Worm (Caenorhabditis elegans) whole organism, young adult: Measurements from ENCODE around the gene srj-24.
A peak's percentile ranks its signal among the peaks of the same experiment; 100 is the strongest.

ENCODE experiments used
- B0019.2 ChIP-seq: fragments of 200-800 bp; sonication (Bioruptor generic); conservative IDR thresholded peaks from 2 replicates; pipeline ENCODE4 v1.3.6; 2022; ENCODE audit warnings: missing genetic modification reagents, missing genetic modification characterization, missing compliant biosample characterization
- B0261.1 ChIP-seq: sonication (generic microtip); optimal IDR thresholded peaks from 2 replicates; lab custom pipeline; 2016; ENCODE audit warnings: mild to moderate bottlenecking, missing genetic modification characterization, moderate library complexity, missing compliant biosample characterization
- D2030.7 ChIP-seq: fragments of 200-800 bp; sonication (Bioruptor generic); IDR thresholded peaks from 2 replicates; pipeline ENCODE4 v1.3.6; 2022; ENCODE audit warnings: missing genetic modification reagents, missing genetic modification characterization, missing compliant biosample characterization
- F10E7.11 ChIP-seq: sonication (generic microtip); optimal IDR thresholded peaks from 2 replicates; lab custom pipeline; 2017; ENCODE audit warnings: mild to moderate bottlenecking, missing genetic modification characterization, moderate library complexity, missing compliant biosample characterization
- F49E8.2 ChIP-seq: sonication (generic microtip); optimal IDR thresholded peaks from 3 replicates; lab custom pipeline; 2017; ENCODE audit warnings: missing genetic modification characterization, mild to moderate bottlenecking, missing compliant biosample characterization, antibody characterized with exemption, moderate library complexity; ENCODE audit not compliant: insufficient read depth
- F52B5.7 ChIP-seq: sonication (generic microtip); optimal IDR thresholded peaks from 2 replicates; lab custom pipeline; 2016; ENCODE audit warnings: mild to moderate bottlenecking, missing genetic modification characterization, missing compliant biosample characterization
- F57A8.1 ChIP-seq: fragments of 200-800 bp; sonication (Bioruptor generic); optimal IDR thresholded peaks from 2 replicates; lab custom pipeline; 2018; ENCODE audit warnings: mild to moderate bottlenecking, missing genetic modification characterization, moderate library complexity, missing compliant biosample characterization
- F57C9.4 ChIP-seq: sonication (generic microtip); optimal IDR thresholded peaks from 2 replicates; lab custom pipeline; 2017; ENCODE audit warnings: mild to moderate bottlenecking, missing genetic modification characterization, missing compliant biosample characterization
- Y53G8AR.9 ChIP-seq: fragments of 200-800 bp; sonication (Bioruptor generic); conservative IDR thresholded peaks from 2 replicates; pipeline ENCODE4 v1.3.6; 2022; ENCODE audit warnings: missing genetic modification reagents, missing genetic modification characterization, missing compliant biosample characterization
- Y56A3A.18 ChIP-seq: fragments of 200-800 bp; sonication (Bioruptor generic); IDR thresholded peaks from 2 replicates; pipeline ENCODE4 v1.3.6; 2022; ENCODE audit warnings: missing genetic modification reagents, missing genetic modification characterization, missing compliant biosample characterization
- ZK185.1 ChIP-seq: sonication (generic microtip); optimal IDR thresholded peaks from 2 replicates; lab custom pipeline; 2016; ENCODE audit warnings: mild to moderate bottlenecking, missing genetic modification characterization, missing compliant biosample characterization; ENCODE audit not compliant: poor library complexity, severe bottlenecking
- akir-1 ChIP-seq: fragments of 200-800 bp; sonication (Bioruptor generic); optimal IDR thresholded peaks from 2 replicates; lab custom pipeline; 2018; ENCODE audit warnings: mild to moderate bottlenecking, missing genetic modification characterization, moderate library complexity, missing compliant biosample characterization
- ama-1 ChIP-seq, 3 experiments: fragments of 150-350 bp in 1 of 3; sonication (generic microtip) in 2 of 3; optimal IDR thresholded peaks; 2 replicates each; lab custom pipeline; 2014 to 2018; ENCODE audit warnings: missing biosample characterization in 2 of 3, missing genetic modification characterization in 2 of 3, missing genetic modification reagents in 2 of 3
- aptf-3 ChIP-seq: fragments of 200-800 bp; sonication (Bioruptor generic); IDR thresholded peaks from 2 replicates; pipeline ENCODE4 v1.3.6; 2022; ENCODE audit warnings: missing genetic modification characterization, missing compliant biosample characterization
- athp-1 ChIP-seq: sonication (generic microtip); optimal IDR thresholded peaks from 2 replicates; lab custom pipeline; 2017; ENCODE audit warnings: mild to moderate bottlenecking, missing genetic modification characterization, missing compliant biosample characterization
- attf-3 ChIP-seq: fragments of 200-800 bp; sonication (Bioruptor generic); conservative IDR thresholded peaks from 2 replicates; pipeline ENCODE4 v1.3.6; 2022; ENCODE audit warnings: missing genetic modification reagents, missing genetic modification characterization, missing compliant biosample characterization
- attf-6 ChIP-seq: fragments of 200-800 bp; sonication (Bioruptor generic); IDR thresholded peaks from 2 replicates; pipeline ENCODE4 v1.3.6; 2022; ENCODE audit warnings: missing genetic modification reagents, missing genetic modification characterization, missing compliant biosample characterization
- bed-1 ChIP-seq: fragments of 200-800 bp; sonication (Bioruptor generic); IDR thresholded peaks from 2 replicates; pipeline ENCODE4 v1.3.6; 2022; ENCODE audit warnings: missing genetic modification reagents, missing genetic modification characterization, missing compliant biosample characterization
- cebp-1 ChIP-seq, 2 experiments: fragments of 200-800 bp in 1 of 2; sonication (Bioruptor generic) in 1 of 2; sonication (generic microtip) in 1 of 2; IDR thresholded peaks in 1 of 2; optimal IDR thresholded peaks in 1 of 2; 2 replicates each; pipeline versions ENCODE4 v1.3.6 to Lab custom; 2017 to 2022; ENCODE audit warnings: missing compliant biosample characterization in 2 of 2, missing genetic modification characterization in 2 of 2, mild to moderate bottlenecking in 1 of 2, missing genetic modification reagents in 1 of 2, moderate library complexity in 1 of 2
- ceh-100 ChIP-seq: fragments of 200-800 bp; sonication (Bioruptor generic); IDR thresholded peaks from 2 replicates; pipeline ENCODE4 v1.3.6; 2022; ENCODE audit warnings: missing genetic modification reagents, missing genetic modification characterization, missing compliant biosample characterization
- chd-7 ChIP-seq: sonication (generic microtip); optimal IDR thresholded peaks from 2 replicates; lab custom pipeline; 2016; ENCODE audit warnings: mild to moderate bottlenecking, missing genetic modification characterization, moderate library complexity, missing compliant biosample characterization
- dpl-1 ChIP-seq: fragments of 150-350 bp; optimal IDR thresholded peaks from 2 replicates; lab custom pipeline; 2014; ENCODE audit warnings: missing biosample characterization, missing genetic modification reagents, missing genetic modification characterization
- efl-1 ChIP-seq: fragments of 150-350 bp; optimal IDR thresholded peaks from 2 replicates; lab custom pipeline; 2014; ENCODE audit warnings: missing biosample characterization, missing genetic modification reagents, missing genetic modification characterization
- ekl-4 ChIP-seq: fragments of 200-800 bp; sonication (Bioruptor generic); IDR thresholded peaks from 2 replicates; pipeline ENCODE4 v1.3.6; 2022; ENCODE audit warnings: missing genetic modification reagents, missing genetic modification characterization, missing compliant biosample characterization
- hlh-26 ChIP-seq: fragments of 200-800 bp; sonication (Bioruptor generic); conservative IDR thresholded peaks from 2 replicates; pipeline ENCODE4 v1.3.6; 2022; ENCODE audit warnings: missing genetic modification reagents, missing genetic modification characterization, missing compliant biosample characterization
- hsf-1 ChIP-seq: fragments of 200-800 bp; sonication (Bioruptor generic); IDR thresholded peaks from 2 replicates; pipeline ENCODE4 v1.3.6; 2022; ENCODE audit warnings: missing genetic modification reagents, missing genetic modification characterization, missing compliant biosample characterization
- lin-35 ChIP-seq, 3 experiments: fragments of 150-350 bp in 2 of 3; sonication (generic microtip) in 1 of 3; optimal IDR thresholded peaks; 2 replicates each; lab custom pipeline; 2014 to 2018; ENCODE audit warnings: missing biosample characterization in 3 of 3, missing genetic modification characterization in 3 of 3, missing genetic modification reagents in 3 of 3
- lin-40 ChIP-seq: sonication (generic microtip); optimal IDR thresholded peaks from 2 replicates; lab custom pipeline; 2016; ENCODE audit warnings: missing genetic modification characterization, mild to moderate bottlenecking, missing compliant biosample characterization, missing genotype, missing genetic modification reagents
- lir-1 ChIP-seq: fragments of 200-800 bp; sonication (Bioruptor generic); conservative IDR thresholded peaks from 2 replicates; pipeline ENCODE4 v1.3.6; 2022; ENCODE audit warnings: missing genetic modification reagents, missing genetic modification characterization, missing compliant biosample characterization
- lsy-27 ChIP-seq: sonication (generic microtip); optimal IDR thresholded peaks from 2 replicates; lab custom pipeline; 2017; ENCODE audit warnings: missing genetic modification characterization, mild to moderate bottlenecking, missing compliant biosample characterization, antibody characterized with exemption, missing genotype, borderline replicate concordance; ENCODE audit not compliant: insufficient read depth
- madf-3 ChIP-seq: fragments of 200-800 bp; sonication (Bioruptor generic); IDR thresholded peaks from 2 replicates; pipeline ENCODE4 v1.3.6; 2022; ENCODE audit warnings: missing genetic modification reagents, missing genetic modification characterization, missing compliant biosample characterization
- mxl-1 ChIP-seq: sonication (generic microtip); optimal IDR thresholded peaks from 2 replicates; lab custom pipeline; 2016; ENCODE audit warnings: missing genetic modification characterization, missing compliant biosample characterization
- pha-4 ChIP-seq: fragments of 150-350 bp; sonication (generic microtip); optimal IDR thresholded peaks from 2 replicates; lab custom pipeline; 2014; ENCODE audit warnings: missing biosample characterization, missing genetic modification reagents, missing genetic modification characterization
- rcor-1 ChIP-seq: fragments of 200-800 bp; sonication (Bioruptor generic); IDR thresholded peaks from 2 replicates; pipeline ENCODE4 v1.3.6; 2022; ENCODE audit warnings: missing genetic modification reagents, missing genetic modification characterization, missing compliant biosample characterization
- repo-1 ChIP-seq: sonication (generic microtip); optimal IDR thresholded peaks from 2 replicates; lab custom pipeline; 2017; ENCODE audit warnings: mild to moderate bottlenecking, missing genetic modification characterization, missing compliant biosample characterization
- sea-2 ChIP-seq: fragments of 200-800 bp; sonication (Bioruptor generic); IDR thresholded peaks from 2 replicates; pipeline ENCODE4 v1.3.6; 2022; ENCODE audit warnings: missing genetic modification characterization, missing compliant biosample characterization
- snpc-1.3 ChIP-seq: sonication (generic microtip); optimal IDR thresholded peaks from 2 replicates; lab custom pipeline; 2017; ENCODE audit warnings: missing genetic modification characterization, mild to moderate bottlenecking, missing compliant biosample characterization, antibody characterized with exemption, moderate library complexity, missing genotype, missing genetic modification reagents; ENCODE audit not compliant: insufficient read depth
- sptf-2 ChIP-seq: fragments of 200-800 bp; sonication (Bioruptor generic); optimal IDR thresholded peaks from 2 replicates; lab custom pipeline; 2018; ENCODE audit warnings: mild to moderate bottlenecking, missing genetic modification characterization, missing compliant biosample characterization
- tbp1 ChIP-seq: fragments of 200-800 bp; sonication (Bioruptor generic); optimal IDR thresholded peaks from 2 replicates; lab custom pipeline; 2018; ENCODE audit warnings: mild to moderate bottlenecking, missing genetic modification characterization, missing compliant biosample characterization
- tbx-9 ChIP-seq: sonication (generic microtip); optimal IDR thresholded peaks from 2 replicates; lab custom pipeline; 2016; ENCODE audit warnings: borderline replicate concordance, missing genetic modification characterization, inconsistent platforms, missing compliant biosample characterization
- unc-130 ChIP-seq: sonication (generic microtip); optimal IDR thresholded peaks from 2 replicates; lab custom pipeline; 2016; ENCODE audit warnings: missing genetic modification reagents, missing genetic modification characterization, missing compliant biosample characterization
- unc-62 ChIP-seq: fragments of 150-350 bp; optimal IDR thresholded peaks from 2 replicates; lab custom pipeline; 2014; ENCODE audit warnings: missing biosample characterization, missing genetic modification reagents, missing genetic modification characterization
- zfh-2 ChIP-seq: fragments of 200-800 bp; sonication (Bioruptor generic); conservative IDR thresholded peaks from 2 replicates; pipeline ENCODE4 v1.3.6; 2022; ENCODE audit warnings: missing genetic modification reagents, missing genetic modification characterization, missing compliant biosample characterization
- ztf-25 ChIP-seq: fragments of 200-800 bp; sonication (Bioruptor generic); IDR thresholded peaks from 2 replicates; pipeline ENCODE4 v1.3.6; 2022; ENCODE audit warnings: missing genetic modification reagents, missing genetic modification characterization, missing compliant biosample characterization
- ztf-26 ChIP-seq: sonication (generic microtip); optimal IDR thresholded peaks from 2 replicates; lab custom pipeline; 2017; ENCODE audit warnings: missing genetic modification characterization, missing compliant biosample characterization
- ztf-3 ChIP-seq: fragments of 200-800 bp; sonication (Bioruptor generic); optimal IDR thresholded peaks from 2 replicates; lab custom pipeline; 2018; ENCODE audit warnings: mild to moderate bottlenecking, missing genetic modification characterization, missing compliant biosample characterization
- ztf-6 ChIP-seq: fragments of 200-800 bp; sonication (Bioruptor generic); IDR thresholded peaks from 2 replicates; pipeline ENCODE4 v1.3.6; 2022; ENCODE audit warnings: missing genetic modification reagents, missing genetic modification characterization, missing compliant biosample characterization

Gene srj-24

ce11 chrV:731330-731729 is 7.3 kb downstream of the srj-24 start (continued):
- TF ChIP-seq F10E7.11 (tag; lab: Kevin White, UChicago) (no peak), tbp1 (peak; percentile 63), madf-3 (GFP tag; lab: Robert Waterston, UW) (peak; percentile 64; the same call in 1 of the 2 replicates), ztf-3 (no peak), hsf-1 (GFP tag; lab: Robert Waterston, UW) (no peak), aptf-3 (no peak), mxl-1 (tag; lab: Kevin White, UChicago) (no peak), lin-35 (GFP tag; optimal IDR thresholded peaks at IDR 0.05; lab: Kevin White, UChicago) (peak in 1 of 3 experiments; percentile 29), repo-1 (tag; lab: Kevin White, UChicago) (peak; percentile 78), athp-1 (tag; lab: Kevin White, UChicago) (peak; percentile 18), zfh-2 (GFP tag; lab: Robert Waterston, UW) (peak; percentile 81), sptf-2 (no peak), ama-1 (optimal IDR thresholded peaks at IDR 0.05; lab: Kevin White, UChicago) (peak; percentile 1), ama-1 (GFP tag; optimal IDR thresholded peaks at IDR 0.05; lab: Kevin White, UChicago) (no peak), attf-6 (GFP tag; lab: Robert Waterston, UW) (no peak), ZK185.1 (tag; lab: Kevin White, UChicago) (peak; percentile 73), F57A8.1 (GFP tag; lab: Kevin White, UChicago) (no peak), dpl-1 (GFP tag; lab: Kevin White, UChicago) (no peak), unc-62 (GFP tag; lab: Kevin White, UChicago) (peak; percentile 83), hlh-26 (GFP tag; lab: Robert Waterston, UW) (no peak), Y53G8AR.9 (GFP tag; lab: Robert Waterston, UW) (peak; percentile 75; the same call in 1 of the 2 replicates), Y56A3A.18 (peak; percentile 46; the same call in 1 of the 2 replicates), attf-3 (GFP tag; lab: Robert Waterston, UW) (no peak), D2030.7 (no peak), akir-1 (GFP tag; lab: Kevin White, UChicago) (no peak), efl-1 (GFP tag; lab: Kevin White, UChicago) (no peak), F49E8.2 (tag; lab: Kevin White, UChicago) (no peak), ceh-100 (GFP tag; lab: Robert Waterston, UW) (no peak), cebp-1 (GFP tag; IDR thresholded peaks at IDR 0.05; lab: Robert Waterston, UW) (peak; percentile 33; the same call in 1 of the 2 replicates), cebp-1 (tag; optimal IDR thresholded peaks at IDR 0.05; lab: Kevin White, UChicago) (peak; percentile 89), bed-1 (GFP tag; lab: Robert Waterston, UW) (no peak), sea-2 (GFP tag; lab: Robert Waterston, UW) (0 out of 2 replicates have a peak, but pooled peaks have one; percentile 11), B0019.2 (no peak), lir-1 (GFP tag; lab: Robert Waterston, UW) (peak; percentile 73), ztf-25 (no peak), snpc-1.3 (no peak), chd-7 (tag; lab: Kevin White, UChicago) (peak; percentile 93), F52B5.7 (tag; lab: Kevin White, UChicago) (peak; percentile 76), lin-40 (peak; percentile 75), ztf-26 (tag; lab: Kevin White, UChicago) (peak; percentile 83), F57C9.4 (tag; lab: Kevin White, UChicago) (no peak), lsy-27 (tag; lab: Kevin White, UChicago) (no peak), B0261.1 (no peak), ekl-4 (GFP tag; lab: Robert Waterston, UW) (peak; percentile 78), unc-130 (GFP tag; lab: Kevin White, UChicago) (no peak), ztf-6 (GFP tag; lab: Robert Waterston, UW) (no peak), tbx-9 (tag; lab: Kevin White, UChicago) (no peak), rcor-1 (GFP tag; lab: Robert Waterston, UW) (peak; percentile 47; the same call in 1 of the 2 replicates), pha-4 (tag; lab: Kevin White, UChicago) (peak; percentile 93)
